Worm (Caenorhabditis elegans) whole organism, late embryonic: ENCODE data around the gene K08H2.4.

Source experiments
- C38D4.7 ChIP-seq: fragments of 200-800 bp; sonication (Bioruptor generic); optimal IDR thresholded peaks from 2 replicates; lab custom pipeline; 2018; ENCODE audit warnings: mild to moderate bottlenecking, missing genetic modification characterization, moderate library complexity, missing compliant biosample characterization
- F13H6.1 ChIP-seq: sonication (generic microtip); optimal IDR thresholded peaks from 2 replicates; lab custom pipeline; 2016; ENCODE audit warnings: missing genetic modification characterization, missing compliant biosample characterization
- K02D7.2 ChIP-seq: sonication (generic microtip); optimal IDR thresholded peaks from 2 replicates; lab custom pipeline; 2017; ENCODE audit warnings: mild to moderate bottlenecking, missing genetic modification characterization, missing compliant biosample characterization
- K09A11.1 ChIP-seq: sonication (generic microtip); optimal IDR thresholded peaks from 2 replicates; lab custom pipeline; 2017; ENCODE audit warnings: antibody characterized with exemption, mild to moderate bottlenecking, missing genetic modification characterization, missing compliant biosample characterization; ENCODE audit not compliant: insufficient read depth
- T23F11.4 ChIP-seq: fragments of 200-800 bp; sonication (Bioruptor generic); optimal IDR thresholded peaks from 2 replicates; lab custom pipeline; 2018; ENCODE audit warnings: mild to moderate bottlenecking, missing genetic modification characterization, missing compliant biosample characterization
- Y22D7AL.16 ChIP-seq: sonication (generic microtip); optimal IDR thresholded peaks from 2 replicates; lab custom pipeline; 2016; ENCODE audit warnings: missing genetic modification characterization, missing compliant biosample characterization
- ahr-1 ChIP-seq: sonication (generic microtip); optimal IDR thresholded peaks from 2 replicates; lab custom pipeline; 2016; ENCODE audit warnings: missing genetic modification characterization, missing compliant biosample characterization
- ceh-14 ChIP-seq: sonication (generic microtip); optimal IDR thresholded peaks from 2 replicates; lab custom pipeline; 2016; ENCODE audit warnings: missing genotype, missing genetic modification characterization, missing compliant biosample characterization
- ceh-18 ChIP-seq: sonication (generic microtip); optimal IDR thresholded peaks from 2 replicates; lab custom pipeline; 2016; ENCODE audit warnings: missing genetic modification characterization, missing compliant biosample characterization
- ceh-19 ChIP-seq: fragments of 200-800 bp; sonication (Bioruptor generic); optimal IDR thresholded peaks from 2 replicates; lab custom pipeline; 2018; ENCODE audit warnings: mild to moderate bottlenecking, missing genetic modification characterization, missing compliant biosample characterization
- ceh-31 ChIP-seq: sonication (generic microtip); optimal IDR thresholded peaks from 2 replicates; lab custom pipeline; 2016; ENCODE audit warnings: missing genetic modification characterization, missing compliant biosample characterization
- ceh-6 ChIP-seq: fragments of 200-800 bp; sonication (Bioruptor generic); optimal IDR thresholded peaks from 2 replicates; lab custom pipeline; 2018; ENCODE audit warnings: mild to moderate bottlenecking, missing genetic modification characterization, missing compliant biosample characterization
- dve-1 ChIP-seq: sonication (generic microtip); optimal IDR thresholded peaks from 2 replicates; lab custom pipeline; 2017; ENCODE audit warnings: antibody characterized with exemption, mild to moderate bottlenecking, missing genetic modification characterization, missing compliant biosample characterization
- ets-4 ChIP-seq: sonication (generic microtip); optimal IDR thresholded peaks from 2 replicates; lab custom pipeline; 2016; ENCODE audit warnings: missing genetic modification characterization, missing compliant biosample characterization
- fax-1 ChIP-seq: sonication (generic microtip); optimal IDR thresholded peaks from 2 replicates; lab custom pipeline; 2016; ENCODE audit warnings: missing genotype, missing genetic modification characterization, missing compliant biosample characterization
- fkh-10 ChIP-seq: fragments of 150-350 bp; optimal IDR thresholded peaks from 2 replicates; lab custom pipeline; 2014; ENCODE audit warnings: missing biosample characterization, missing genetic modification reagents, missing genetic modification characterization
- gmeb-2 ChIP-seq: sonication (generic microtip); optimal IDR thresholded peaks from 2 replicates; lab custom pipeline; 2016; ENCODE audit warnings: missing genetic modification characterization, inconsistent platforms, missing compliant biosample characterization
- hlh-15 ChIP-seq: sonication (generic microtip); optimal IDR thresholded peaks from 2 replicates; lab custom pipeline; 2016; ENCODE audit warnings: missing genetic modification characterization, missing compliant biosample characterization
- hlh-30 ChIP-seq: sonication (generic microtip); optimal IDR thresholded peaks from 2 replicates; lab custom pipeline; 2017; ENCODE audit warnings: antibody characterized with exemption, missing genetic modification characterization, missing compliant biosample characterization; ENCODE audit not compliant: insufficient read depth
- hlh-6 ChIP-seq: sonication (generic microtip); optimal IDR thresholded peaks from 2 replicates; lab custom pipeline; 2016; ENCODE audit warnings: missing genotype, missing genetic modification characterization, missing compliant biosample characterization
- hlh-8 ChIP-seq: sonication (generic microtip); optimal IDR thresholded peaks from 2 replicates; lab custom pipeline; 2016; ENCODE audit warnings: missing genotype, missing genetic modification characterization, missing compliant biosample characterization
- lim-6 ChIP-seq: sonication (generic microtip); optimal IDR thresholded peaks from 2 replicates; lab custom pipeline; 2016; ENCODE audit warnings: missing genetic modification characterization, missing compliant biosample characterization
- madf-2 ChIP-seq: sonication (generic microtip); optimal IDR thresholded peaks from 2 replicates; lab custom pipeline; 2017; ENCODE audit warnings: missing genetic modification characterization, missing compliant biosample characterization
- mec-3 ChIP-seq: sonication (generic microtip); optimal IDR thresholded peaks from 2 replicates; lab custom pipeline; 2016; ENCODE audit warnings: borderline replicate concordance, missing genetic modification characterization, missing compliant biosample characterization
- nfya-1 ChIP-seq: sonication (generic microtip); optimal IDR thresholded peaks from 2 replicates; lab custom pipeline; 2017; ENCODE audit warnings: missing genetic modification characterization, mild to moderate bottlenecking, missing compliant biosample characterization, antibody characterized with exemption, moderate library complexity
- nhr-11 ChIP-seq: fragments of 150-350 bp; optimal IDR thresholded peaks from 2 replicates; lab custom pipeline; 2014; ENCODE audit warnings: missing biosample characterization, missing genetic modification characterization
- nhr-232 ChIP-seq: sonication (generic microtip); optimal IDR thresholded peaks from 2 replicates; lab custom pipeline; 2016; ENCODE audit warnings: missing genetic modification characterization, missing compliant biosample characterization
- odd-2 ChIP-seq: sonication (generic microtip); optimal IDR thresholded peaks from 2 replicates; lab custom pipeline; 2017; ENCODE audit warnings: antibody characterized with exemption, mild to moderate bottlenecking, missing genetic modification characterization, missing compliant biosample characterization
- pax-1 ChIP-seq: fragments of 150-350 bp; optimal IDR thresholded peaks from 2 replicates; lab custom pipeline; 2014; ENCODE audit warnings: missing biosample characterization, missing genetic modification characterization
- pha-2 ChIP-seq: sonication (generic microtip); optimal IDR thresholded peaks from 2 replicates; lab custom pipeline; 2017; ENCODE audit warnings: mild to moderate bottlenecking, missing genetic modification characterization, missing compliant biosample characterization
- rnt-1 ChIP-seq: sonication (generic microtip); optimal IDR thresholded peaks from 2 replicates; lab custom pipeline; 2016; ENCODE audit warnings: missing genetic modification characterization, missing compliant biosample characterization
- tbx-2 ChIP-seq: sonication (generic microtip); optimal IDR thresholded peaks from 2 replicates; lab custom pipeline; 2016; ENCODE audit warnings: missing genetic modification characterization, missing compliant biosample characterization
- tbx-7 ChIP-seq: sonication (generic microtip); optimal IDR thresholded peaks from 2 replicates; lab custom pipeline; 2016; ENCODE audit warnings: missing genotype, missing genetic modification characterization, missing compliant biosample characterization
- unc-42 ChIP-seq: sonication (generic microtip); optimal IDR thresholded peaks from 2 replicates; lab custom pipeline; 2016; ENCODE audit warnings: missing genotype, missing genetic modification characterization, missing compliant biosample characterization
- unc-55 ChIP-seq: sonication (generic microtip); optimal IDR thresholded peaks from 2 replicates; lab custom pipeline; 2017; ENCODE audit warnings: missing biosample characterization, missing genetic modification reagents, missing genetic modification characterization
- unc-86 ChIP-seq: sonication (generic microtip); optimal IDR thresholded peaks from 2 replicates; lab custom pipeline; 2016; ENCODE audit warnings: missing genetic modification characterization, missing compliant biosample characterization
- ztf-16 ChIP-seq: sonication (generic microtip); optimal IDR thresholded peaks from 2 replicates; lab custom pipeline; 2017; ENCODE audit warnings: missing genetic modification characterization, missing compliant biosample characterization

Gene K08H2.4

DNA sequence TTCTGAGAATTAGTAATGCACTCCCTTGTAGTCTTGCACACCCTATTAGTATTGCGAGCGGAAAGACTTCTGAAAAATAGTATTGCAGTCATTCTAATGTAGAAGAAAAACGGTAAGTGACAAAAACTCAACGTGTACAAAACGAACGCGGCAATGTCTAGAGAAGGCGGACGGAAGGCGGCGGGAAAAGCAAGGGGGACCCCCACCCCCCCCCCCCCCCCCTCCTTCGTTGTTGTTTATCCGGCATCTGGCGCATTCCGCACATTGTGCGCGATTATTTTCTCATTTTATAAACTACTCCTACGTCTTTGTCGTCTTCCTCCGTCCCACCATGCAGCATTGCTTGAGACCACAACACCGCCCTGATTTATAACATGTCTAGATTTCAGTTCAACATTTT, 36.0 kb upstream of the K08H2.4 start:
- no peak for TF ChIP-seq gmeb-2 (tag; lab: Kevin White, UChicago)
- TF ChIP-seq hlh-6 (tag; lab: Kevin White, UChicago), result no peak
- no peak for TF ChIP-seq T23F11.4 (GFP tag; lab: Kevin White, UChicago)
- no peak for TF ChIP-seq K02D7.2 (tag; lab: Kevin White, UChicago)
- no peak for TF ChIP-seq nhr-232 (tag; lab: Kevin White, UChicago)
- TF ChIP-seq madf-2 (tag; lab: Kevin White, UChicago), result no peak
- TF ChIP-seq odd-2, result no peak
- TF ChIP-seq hlh-30, result no peak
- no peak for TF ChIP-seq nhr-11 (tag; lab: Kevin White, UChicago)
- TF ChIP-seq fax-1 (tag; lab: Kevin White, UChicago), result no peak
- no peak for TF ChIP-seq Y22D7AL.16
- TF ChIP-seq pha-2 (tag; lab: Kevin White, UChicago), result no peak
- no peak for TF ChIP-seq C38D4.7 (GFP tag; lab: Kevin White, UChicago)
- no peak for TF ChIP-seq fkh-10 (GFP tag; lab: Kevin White, UChicago)
- TF ChIP-seq hlh-15 (tag; lab: Kevin White, UChicago), result no peak
- TF ChIP-seq unc-55 (GFP tag; lab: Kevin White, UChicago), result no peak
- no peak for TF ChIP-seq ahr-1
- TF ChIP-seq dve-1 (tag; lab: Kevin White, UChicago), result no peak
- TF ChIP-seq pax-1 (tag; lab: Kevin White, UChicago), result no peak

DNA sequence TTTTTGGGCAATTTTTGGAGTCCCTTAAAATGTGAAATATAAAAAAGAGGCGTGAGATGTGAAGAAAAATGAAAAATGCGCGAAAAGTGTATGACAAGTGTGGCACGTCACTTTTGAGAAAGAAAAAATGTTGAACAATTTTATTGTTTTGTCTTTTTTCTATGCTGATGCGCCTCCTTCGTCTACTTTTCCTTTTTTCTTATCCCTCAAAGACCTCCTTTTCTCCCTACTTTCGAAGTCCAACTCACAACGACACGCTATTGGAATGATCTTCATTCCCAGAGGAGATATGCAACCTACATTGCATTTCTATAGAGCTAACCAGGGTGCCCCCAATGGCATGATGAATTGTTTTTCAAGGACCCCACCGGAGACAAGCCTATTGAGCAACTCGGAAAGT, 32.3 kb upstream of the K08H2.4 start:
- TF ChIP-seq mec-3 (no peak), F13H6.1 (tag; lab: Kevin White, UChicago) (no peak), fax-1 (tag; lab: Kevin White, UChicago) (no peak), lim-6 (tag; lab: Kevin White, UChicago) (no peak), tbx-2 (tag; lab: Kevin White, UChicago) (no peak), unc-86 (tag; lab: Kevin White, UChicago) (no peak), ceh-6 (GFP tag; lab: Kevin White, UChicago) (no peak), K02D7.2 (tag; lab: Kevin White, UChicago) (no peak)

DNA sequence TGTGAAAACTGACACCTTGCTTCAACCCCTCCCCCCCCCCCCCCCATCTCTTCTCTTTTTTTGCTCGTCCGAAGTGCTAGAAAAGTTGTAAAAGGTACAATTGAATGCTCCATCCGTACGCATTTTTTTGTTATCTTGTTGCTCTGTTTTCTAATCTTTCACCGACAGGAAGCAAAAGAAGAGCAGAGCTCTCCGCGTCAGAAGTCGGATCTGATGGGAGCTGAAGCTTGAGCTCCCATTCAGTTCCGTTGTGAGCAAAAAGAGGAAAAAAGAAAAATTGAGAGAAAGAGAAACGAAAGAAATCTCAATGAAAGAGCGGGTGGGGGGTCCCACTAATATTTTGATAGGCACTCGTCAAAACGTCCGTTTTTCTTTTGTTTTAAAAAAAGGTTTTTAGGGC, 31.4 kb upstream of the K08H2.4 start:
- TF ChIP-seq unc-55 (GFP tag; lab: Kevin White, UChicago) (peak; percentile 3), ztf-16 (no peak), ceh-14 (tag; lab: Kevin White, UChicago) (no peak), ceh-19 (no peak), ceh-18 (peak; percentile 7), rnt-1 (tag; lab: Kevin White, UChicago) (no peak), ets-4 (no peak), K09A11.1 (tag; lab: Kevin White, UChicago) (no peak), fkh-10 (GFP tag; lab: Kevin White, UChicago) (no peak)

DNA sequence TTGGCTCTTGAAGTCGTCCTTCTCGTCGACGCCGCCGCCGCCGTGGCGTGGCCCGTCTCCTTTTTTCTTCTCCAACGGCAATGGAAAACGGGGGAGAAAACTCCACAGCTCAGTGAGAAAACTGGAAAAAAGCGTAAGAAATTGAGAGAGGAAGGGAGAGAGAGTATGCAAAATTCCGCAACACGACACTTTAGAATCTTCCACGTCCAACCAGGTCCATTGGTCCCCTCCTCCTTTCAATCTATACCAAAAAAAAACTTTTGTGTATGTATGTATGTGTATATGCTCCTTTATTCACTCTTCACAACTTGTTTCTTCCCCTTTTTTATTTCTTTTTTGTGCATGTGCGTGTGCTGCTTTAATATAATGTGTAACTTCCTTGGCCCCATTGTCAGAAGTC, 29.3 kb upstream of the K08H2.4 start:
- TF ChIP-seq rnt-1 (tag; lab: Kevin White, UChicago), result no peak
- TF ChIP-seq tbx-7 (tag; lab: Kevin White, UChicago), result no peak
- peak; percentile 22 for TF ChIP-seq nfya-1 (tag; lab: Kevin White, UChicago)
- peak; percentile 2 for TF ChIP-seq unc-42
- no peak for TF ChIP-seq hlh-8 (tag; lab: Kevin White, UChicago)

DNA sequence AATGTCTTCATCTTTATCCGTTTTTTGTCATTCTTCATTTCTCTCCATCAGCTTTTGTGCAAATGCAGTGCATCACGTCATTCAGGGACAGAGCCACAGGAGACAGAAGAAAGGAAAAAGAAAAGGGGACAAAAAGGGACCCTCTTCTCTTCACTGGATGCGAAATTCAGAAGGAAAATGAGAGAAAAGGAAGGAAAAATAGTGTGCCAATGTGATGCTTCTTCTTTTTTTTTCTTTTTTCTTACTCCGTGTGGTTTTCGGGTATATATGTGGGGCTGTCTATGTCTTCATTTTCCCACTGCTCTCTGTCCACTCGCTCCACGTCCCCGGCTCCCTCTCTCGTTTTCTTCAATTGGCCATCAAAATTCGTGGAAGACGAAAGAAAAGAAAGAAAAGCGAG, 27.8 kb upstream of the K08H2.4 start:
- peak; percentile 60 for TF ChIP-seq ceh-31
- peak; percentile 42 for TF ChIP-seq tbx-2 (tag; lab: Kevin White, UChicago)
- no peak for TF ChIP-seq fkh-10 (GFP tag; lab: Kevin White, UChicago)
- TF ChIP-seq ceh-19, result no peak
- peak; percentile 67 for TF ChIP-seq ceh-18
- TF ChIP-seq unc-42, result peak; percentile 78
- peak; percentile 27 for TF ChIP-seq ceh-14 (tag; lab: Kevin White, UChicago)
